Worm (Caenorhabditis elegans) whole organism, L3 larva: ENCODE results near the gene C27A7.6.

Experiments used
- ZK546.5 ChIP-seq: sonication (generic microtip); optimal IDR thresholded peaks from 2 replicates; lab custom pipeline; 2017; ENCODE audit warnings: missing biosample characterization, missing genetic modification characterization
- ceh-16 ChIP-seq: sonication (generic microtip); optimal IDR thresholded peaks from 2 replicates; lab custom pipeline; 2017; ENCODE audit warnings: missing biosample characterization, missing genetic modification characterization
- daf-12 ChIP-seq: fragments of 150-350 bp; optimal IDR thresholded peaks from 2 replicates; lab custom pipeline; 2014; ENCODE audit warnings: missing biosample characterization, missing genetic modification reagents, missing genetic modification characterization
- egl-27 ChIP-seq: sonication (generic microtip); optimal IDR thresholded peaks from 4 replicates; lab custom pipeline; 2017; ENCODE audit warnings: missing biosample characterization, missing genetic modification reagents, missing genetic modification characterization
- egl-5 ChIP-seq: fragments of 150-350 bp; optimal IDR thresholded peaks from 2 replicates; lab custom pipeline; 2017; ENCODE audit warnings: missing biosample characterization, missing genetic modification reagents, missing genetic modification characterization, inconsistent platforms
- elt-1 ChIP-seq: fragments of 150-350 bp; optimal IDR thresholded peaks from 2 replicates; lab custom pipeline; 2014; ENCODE audit warnings: missing biosample characterization, missing genetic modification characterization
- elt-2 ChIP-seq: sonication (generic microtip); optimal IDR thresholded peaks from 2 replicates; lab custom pipeline; 2016; ENCODE audit warnings: missing genetic modification reagents, mild to moderate bottlenecking, missing genetic modification characterization, missing compliant biosample characterization
- eor-1 ChIP-seq, 2 experiments: fragments of 150-350 bp; optimal IDR thresholded peaks; 2 replicates each; lab custom pipeline; 2014 to 2018; ENCODE audit warnings: missing biosample characterization in 2 of 2, missing genetic modification characterization in 2 of 2
- fkh-10 ChIP-seq: sonication (generic microtip); optimal IDR thresholded peaks from 2 replicates; lab custom pipeline; 2017; ENCODE audit warnings: missing biosample characterization, missing genetic modification reagents, missing genetic modification characterization
- fkh-2 ChIP-seq: fragments of 150-350 bp; optimal IDR thresholded peaks from 2 replicates; lab custom pipeline; 2014; ENCODE audit warnings: missing biosample characterization, missing genetic modification reagents, missing genetic modification characterization
- fos-1 ChIP-seq: fragments of 150-350 bp; optimal IDR thresholded peaks from 2 replicates; lab custom pipeline; 2014; ENCODE audit warnings: missing biosample characterization, missing genetic modification characterization
- jun-1 ChIP-seq: fragments of 150-350 bp; optimal IDR thresholded peaks from 2 replicates; lab custom pipeline; 2014; ENCODE audit warnings: missing biosample characterization, missing genetic modification reagents, missing genetic modification characterization
- lin-39 ChIP-seq: fragments of 150-350 bp; optimal IDR thresholded peaks from 2 replicates; lab custom pipeline; 2018; ENCODE audit warnings: missing biosample characterization, missing genetic modification reagents, missing genetic modification characterization
- mdl-1 ChIP-seq: fragments of 150-350 bp; optimal IDR thresholded peaks from 2 replicates; lab custom pipeline; 2014; ENCODE audit warnings: missing biosample characterization, missing genetic modification characterization
- mml-1 ChIP-seq: fragments of 150-350 bp; sonication (generic microtip); optimal IDR thresholded peaks from 3 replicates; lab custom pipeline; 2014; ENCODE audit warnings: missing biosample characterization, missing genetic modification characterization
- nfya-1 ChIP-seq: sonication (generic microtip); optimal IDR thresholded peaks from 2 replicates; lab custom pipeline; 2017; ENCODE audit warnings: missing genetic modification characterization, mild to moderate bottlenecking, missing compliant biosample characterization, antibody characterized with exemption, moderate library complexity; ENCODE audit not compliant: insufficient read depth
- nhr-12 ChIP-seq: fragments of 150-350 bp; optimal IDR thresholded peaks from 2 replicates; lab custom pipeline; 2014; ENCODE audit warnings: missing biosample characterization, missing genetic modification characterization
- nhr-23 ChIP-seq: fragments of 150-350 bp; optimal IDR thresholded peaks from 2 replicates; lab custom pipeline; 2014; ENCODE audit warnings: missing biosample characterization, missing genetic modification reagents, missing genetic modification characterization
- nhr-237 ChIP-seq: fragments of 150-350 bp; optimal IDR thresholded peaks from 2 replicates; lab custom pipeline; 2014; ENCODE audit warnings: missing biosample characterization, missing genetic modification characterization
- nhr-25 ChIP-seq: sonication (generic microtip); optimal IDR thresholded peaks from 2 replicates; lab custom pipeline; 2017; ENCODE audit warnings: missing biosample characterization, missing genetic modification characterization
- nhr-28 ChIP-seq: fragments of 150-350 bp; optimal IDR thresholded peaks from 2 replicates; lab custom pipeline; 2014; ENCODE audit warnings: missing biosample characterization, missing genetic modification characterization
- nhr-43 ChIP-seq: sonication (generic microtip); optimal IDR thresholded peaks from 2 replicates; lab custom pipeline; 2016; ENCODE audit warnings: mild to moderate bottlenecking, missing genetic modification characterization, missing compliant biosample characterization; ENCODE audit not compliant: poor library complexity, severe bottlenecking
- nhr-67 ChIP-seq: fragments of 150-350 bp; optimal IDR thresholded peaks from 2 replicates; lab custom pipeline; 2014; ENCODE audit warnings: missing biosample characterization, missing genetic modification characterization
- nhr-76 ChIP-seq: fragments of 150-350 bp; sonication (generic microtip); optimal IDR thresholded peaks from 5 replicates; lab custom pipeline; 2014; ENCODE audit warnings: missing biosample characterization, missing genetic modification characterization
- pha-4 ChIP-seq: fragments of 150-350 bp; optimal IDR thresholded peaks from 2 replicates; lab custom pipeline; 2014; ENCODE audit warnings: missing biosample characterization, missing genetic modification reagents, missing genetic modification characterization
- pqm-1 ChIP-seq: fragments of 150-350 bp; optimal IDR thresholded peaks from 2 replicates; lab custom pipeline; 2017; ENCODE audit warnings: missing biosample characterization, missing genetic modification characterization, inconsistent platforms
- sea-2 ChIP-seq: fragments of 150-350 bp; sonication (generic microtip); optimal IDR thresholded peaks from 4 replicates; lab custom pipeline; 2014; ENCODE audit warnings: missing biosample characterization, missing genetic modification reagents, missing genetic modification characterization
- skn-1 ChIP-seq: fragments of 150-350 bp; optimal IDR thresholded peaks from 2 replicates; lab custom pipeline; 2014; ENCODE audit warnings: missing biosample characterization, missing genetic modification characterization
- unc-39 ChIP-seq: sonication (generic microtip); optimal IDR thresholded peaks from 4 replicates; lab custom pipeline; 2017; ENCODE audit warnings: missing biosample characterization, missing genetic modification characterization
- unc-62 ChIP-seq: fragments of 150-350 bp; sonication (generic microtip); optimal IDR thresholded peaks from 4 replicates; lab custom pipeline; 2014; ENCODE audit warnings: missing biosample characterization, missing genetic modification reagents, missing genetic modification characterization
- zag-1 ChIP-seq: fragments of 150-350 bp; optimal IDR thresholded peaks from 2 replicates; lab custom pipeline; 2014; ENCODE audit warnings: missing biosample characterization, missing genetic modification characterization
- ztf-4 ChIP-seq: fragments of 150-350 bp; optimal IDR thresholded peaks from 2 replicates; lab custom pipeline; 2014; ENCODE audit warnings: missing biosample characterization, missing genetic modification characterization

C27A7.6 gene

ce11 chrV:12098123-12098522 is 32.5 kb downstream of the C27A7.6 start, which contains the start of gene nhr-209:
Gene nhr-209, plus strand, starts transcription at chrV:12098149.
- TF ChIP-seq unc-39 (tag; lab: Kevin White, UChicago) (no peak), fkh-2 (tag; lab: Kevin White, UChicago) (no peak), fos-1 (tag; lab: Kevin White, UChicago) (no peak), nhr-237 (no peak), skn-1 (tag; lab: Kevin White, UChicago) (no peak), zag-1 (tag; lab: Kevin White, UChicago) (no peak), elt-1 (tag; lab: Kevin White, UChicago) (no peak), nhr-43 (no peak)

- TF ChIP-seq elt-2 (tag; lab: Kevin White, UChicago) (peak; percentile 26), pqm-1 (tag; lab: Kevin White, UChicago) (peak; percentile 89), skn-1 (tag; lab: Kevin White, UChicago) (no peak), mdl-1 (tag; lab: Kevin White, UChicago) (no peak), eor-1 (tag; optimal IDR thresholded peaks at IDR 0.05; lab: Kevin White, UChicago) (no peak), pha-4 (peak; percentile 87), egl-5 (no peak), jun-1 (tag; lab: Kevin White, UChicago) (peak; percentile 8), lin-39 (tag; lab: Kevin White, UChicago) (no peak), elt-1 (tag; lab: Kevin White, UChicago) (no peak), ztf-4 (no peak), unc-62 (GFP tag; lab: Kevin White, UChicago) (no peak)
Observed at ce11 chrV:12095865-12096264, 34.7 kb downstream of the C27A7.6 start, which contains the start of gene nhr-207. Gene nhr-207, plus strand, starts transcription at chrV:12096146.

- TF ChIP-seq fos-1 (tag; lab: Kevin White, UChicago) (no peak), nhr-67 (tag; lab: Kevin White, UChicago) (no peak), egl-27 (tag; lab: Kevin White, UChicago) (no peak), elt-2 (tag; lab: Kevin White, UChicago) (peak; percentile 16), zag-1 (tag; lab: Kevin White, UChicago) (no peak), pqm-1 (tag; lab: Kevin White, UChicago) (peak; percentile 52)
Observed at ce11 chrV:12094030-12094429, 36.6 kb downstream of the C27A7.6 start, which contains the start of gene nhr-208. Gene nhr-208, plus strand, starts transcription at chrV:12094317.

ce11 chrV:12091759-12092158 is 38.8 kb downstream of the C27A7.6 start, which contains the start of gene nhr-206:
Gene nhr-206, plus strand, starts transcription at chrV:12092006.
- no peak for TF ChIP-seq nhr-23
- no peak for TF ChIP-seq nfya-1
- TF ChIP-seq pha-4 = peak; percentile 87
- peak; percentile 53 for TF ChIP-seq jun-1 (tag; lab: Kevin White, UChicago)
- peak; percentile 59 for TF ChIP-seq elt-2 (tag; lab: Kevin White, UChicago)
- no peak for TF ChIP-seq zag-1 (tag; lab: Kevin White, UChicago)
- TF ChIP-seq pqm-1 (tag; lab: Kevin White, UChicago) = peak; percentile 70
- no peak for TF ChIP-seq ceh-16 (tag; lab: Kevin White, UChicago)

ce11 chrV:12088773-12089172 is 41.8 kb downstream of the C27A7.6 start, which contains the start of gene R07B7.12:
Gene R07B7.12, plus strand, starts transcription at chrV:12089073.
- TF ChIP-seq elt-1 (tag; lab: Kevin White, UChicago) (no peak), nhr-25 (no peak), nhr-28 (tag; lab: Kevin White, UChicago) (no peak), ZK546.5 (tag; lab: Kevin White, UChicago) (no peak), sea-2 (GFP tag; lab: Kevin White, UChicago) (no peak), unc-39 (tag; lab: Kevin White, UChicago) (no peak), nhr-12 (no peak), fkh-10 (GFP tag; lab: Kevin White, UChicago) (no peak), mml-1 (tag; lab: Kevin White, UChicago) (no peak), nhr-76 (tag; lab: Kevin White, UChicago) (no peak)

ce11 chrV:12086934-12087333 is 43.7 kb downstream of the C27A7.6 start, which contains the start of gene gana-1:
Gene gana-1, plus strand, starts transcription at chrV:12087234.
- TF ChIP-seq daf-12 (no peak), mdl-1 (tag; lab: Kevin White, UChicago) (no peak), unc-39 (tag; lab: Kevin White, UChicago) (no peak), unc-62 (GFP tag; lab: Kevin White, UChicago) (no peak)
- TF ChIP-seq, all 47 proteins: peak for 0
